Worm (Caenorhabditis elegans) whole organism, L3 larva: ENCODE results near the gene F59B10.6.
"Not testable (repeated sequence)": the region's sequence is repeated elsewhere in the genome, so short reads cannot be mapped to it uniquely, and the experiment has no call there.

Experiments
- R02D3.7 ChIP-seq: fragments of 150-350 bp; optimal IDR thresholded peaks from 2 replicates; lab custom pipeline; 2014; ENCODE audit warnings: missing biosample characterization, missing genetic modification characterization
- ZK546.5 ChIP-seq: sonication (generic microtip); optimal IDR thresholded peaks from 2 replicates; lab custom pipeline; 2017; ENCODE audit warnings: missing biosample characterization, missing genetic modification characterization
- ceh-16 ChIP-seq: sonication (generic microtip); optimal IDR thresholded peaks from 2 replicates; lab custom pipeline; 2017; ENCODE audit warnings: missing biosample characterization, missing genetic modification characterization
- ceh-82 ChIP-seq: fragments of 150-350 bp; optimal IDR thresholded peaks from 2 replicates; lab custom pipeline; 2014; ENCODE audit warnings: missing biosample characterization, missing genetic modification characterization
- ceh-9 ChIP-seq: sonication (generic microtip); optimal IDR thresholded peaks from 2 replicates; lab custom pipeline; 2018; ENCODE audit warnings: missing biosample characterization, missing genetic modification characterization
- egl-5 ChIP-seq: fragments of 150-350 bp; optimal IDR thresholded peaks from 2 replicates; lab custom pipeline; 2017; ENCODE audit warnings: missing biosample characterization, missing genetic modification reagents, missing genetic modification characterization, inconsistent platforms
- elt-1 ChIP-seq: fragments of 150-350 bp; optimal IDR thresholded peaks from 2 replicates; lab custom pipeline; 2014; ENCODE audit warnings: missing biosample characterization, missing genetic modification characterization
- elt-2 ChIP-seq: sonication (generic microtip); optimal IDR thresholded peaks from 2 replicates; lab custom pipeline; 2016; ENCODE audit warnings: missing genetic modification reagents, mild to moderate bottlenecking, missing genetic modification characterization, missing compliant biosample characterization
- elt-3 ChIP-seq, 3 experiments: fragments of 150-350 bp in 1 of 3; sonication (generic microtip) in 2 of 3; optimal IDR thresholded peaks; 2 replicates in 2 of 3; 4 replicates in 1 of 3; lab custom pipeline; 2014 to 2017; ENCODE audit warnings: missing biosample characterization in 3 of 3, missing genetic modification characterization in 3 of 3
- eor-1 ChIP-seq, 2 experiments: fragments of 150-350 bp; optimal IDR thresholded peaks; 2 replicates each; lab custom pipeline; 2014 to 2018; ENCODE audit warnings: missing biosample characterization in 2 of 2, missing genetic modification characterization in 2 of 2
- fkh-10 ChIP-seq: sonication (generic microtip); optimal IDR thresholded peaks from 2 replicates; lab custom pipeline; 2017; ENCODE audit warnings: missing biosample characterization, missing genetic modification reagents, missing genetic modification characterization
- fkh-2 ChIP-seq: fragments of 150-350 bp; optimal IDR thresholded peaks from 2 replicates; lab custom pipeline; 2014; ENCODE audit warnings: missing biosample characterization, missing genetic modification reagents, missing genetic modification characterization
- fos-1 ChIP-seq: fragments of 150-350 bp; optimal IDR thresholded peaks from 2 replicates; lab custom pipeline; 2014; ENCODE audit warnings: missing biosample characterization, missing genetic modification characterization
- jun-1 ChIP-seq: fragments of 150-350 bp; optimal IDR thresholded peaks from 2 replicates; lab custom pipeline; 2014; ENCODE audit warnings: missing biosample characterization, missing genetic modification reagents, missing genetic modification characterization
- lin-15B ChIP-seq: fragments of 150-350 bp; optimal IDR thresholded peaks from 2 replicates; lab custom pipeline; 2014; ENCODE audit warnings: missing biosample characterization, missing genetic modification characterization
- lin-39 ChIP-seq: fragments of 150-350 bp; optimal IDR thresholded peaks from 2 replicates; lab custom pipeline; 2018; ENCODE audit warnings: missing biosample characterization, missing genetic modification reagents, missing genetic modification characterization
- lsy-12 ChIP-seq: sonication (generic microtip); optimal IDR thresholded peaks from 2 replicates; lab custom pipeline; 2016; ENCODE audit warnings: mild to moderate bottlenecking, missing genetic modification characterization, missing compliant biosample characterization
- mdl-1 ChIP-seq: fragments of 150-350 bp; optimal IDR thresholded peaks from 2 replicates; lab custom pipeline; 2014; ENCODE audit warnings: missing biosample characterization, missing genetic modification characterization
- nhr-11 ChIP-seq: fragments of 150-350 bp; optimal IDR thresholded peaks from 2 replicates; lab custom pipeline; 2014; ENCODE audit warnings: missing biosample characterization, missing genetic modification characterization
- nhr-12 ChIP-seq: fragments of 150-350 bp; optimal IDR thresholded peaks from 2 replicates; lab custom pipeline; 2014; ENCODE audit warnings: missing biosample characterization, missing genetic modification characterization
- nhr-237 ChIP-seq: fragments of 150-350 bp; optimal IDR thresholded peaks from 2 replicates; lab custom pipeline; 2014; ENCODE audit warnings: missing biosample characterization, missing genetic modification characterization
- nhr-25 ChIP-seq: sonication (generic microtip); optimal IDR thresholded peaks from 2 replicates; lab custom pipeline; 2017; ENCODE audit warnings: missing biosample characterization, missing genetic modification characterization
- nhr-43 ChIP-seq: sonication (generic microtip); optimal IDR thresholded peaks from 2 replicates; lab custom pipeline; 2016; ENCODE audit warnings: mild to moderate bottlenecking, missing genetic modification characterization, missing compliant biosample characterization; ENCODE audit not compliant: poor library complexity, severe bottlenecking
- nhr-67 ChIP-seq: fragments of 150-350 bp; optimal IDR thresholded peaks from 2 replicates; lab custom pipeline; 2014; ENCODE audit warnings: missing biosample characterization, missing genetic modification characterization
- nhr-76 ChIP-seq: fragments of 150-350 bp; sonication (generic microtip); optimal IDR thresholded peaks from 5 replicates; lab custom pipeline; 2014; ENCODE audit warnings: missing biosample characterization, missing genetic modification characterization
- pqm-1 ChIP-seq: fragments of 150-350 bp; optimal IDR thresholded peaks from 2 replicates; lab custom pipeline; 2017; ENCODE audit warnings: missing biosample characterization, missing genetic modification characterization, inconsistent platforms
- sea-2 ChIP-seq: fragments of 150-350 bp; sonication (generic microtip); optimal IDR thresholded peaks from 4 replicates; lab custom pipeline; 2014; ENCODE audit warnings: missing biosample characterization, missing genetic modification reagents, missing genetic modification characterization
- snpc-4 ChIP-seq: fragments of 150-350 bp; optimal IDR thresholded peaks from 2 replicates; lab custom pipeline; 2014; ENCODE audit warnings: missing biosample characterization, missing genetic modification characterization
- tbx-2 ChIP-seq: sonication (generic microtip); optimal IDR thresholded peaks from 2 replicates; lab custom pipeline; 2016; ENCODE audit warnings: mild to moderate bottlenecking, missing genetic modification characterization, missing compliant biosample characterization
- unc-62 ChIP-seq: fragments of 150-350 bp; sonication (generic microtip); optimal IDR thresholded peaks from 4 replicates; lab custom pipeline; 2014; ENCODE audit warnings: missing biosample characterization, missing genetic modification reagents, missing genetic modification characterization
- zag-1 ChIP-seq: fragments of 150-350 bp; optimal IDR thresholded peaks from 2 replicates; lab custom pipeline; 2014; ENCODE audit warnings: missing biosample characterization, missing genetic modification characterization
- ztf-11 ChIP-seq: fragments of 150-350 bp; optimal IDR thresholded peaks from 2 replicates; lab custom pipeline; 2014; ENCODE audit warnings: missing biosample characterization, missing genetic modification characterization
- ztf-4 ChIP-seq: fragments of 150-350 bp; optimal IDR thresholded peaks from 2 replicates; lab custom pipeline; 2014; ENCODE audit warnings: missing biosample characterization, missing genetic modification characterization

Gene F59B10.6

ce11 chrII:10494467-10494866, 29.8 kb downstream of the F59B10.6 start, which contains the start of gene ZK666.14:
ZK666.14 (plus strand) TSS chrII:10494767.
- TF ChIP-seq elt-1 (no peak), ceh-16 (tag; lab: Kevin White, UChicago) (no peak), ceh-9 (no peak), nhr-43 (no peak), lin-39 (tag; lab: Kevin White, UChicago) (no peak), egl-5 (tag; lab: Kevin White, UChicago) (no peak), nhr-11 (no peak), nhr-67 (tag; lab: Kevin White, UChicago) (no peak), ZK546.5 (tag; lab: Kevin White, UChicago) (no peak), jun-1 (tag; lab: Kevin White, UChicago) (no peak), nhr-25 (tag; lab: Kevin White, UChicago) (no peak), nhr-237 (tag; lab: Kevin White, UChicago) (no peak), nhr-12 (tag; lab: Kevin White, UChicago) (no peak), snpc-4 (tag; lab: Kevin White, UChicago) (no peak), tbx-2 (tag; lab: Kevin White, UChicago) (no peak), ztf-11 (tag; lab: Kevin White, UChicago) (no peak), fkh-10 (GFP tag; lab: Kevin White, UChicago) (no peak)
- TF ChIP-seq, all 47 proteins: peak for 0

ce11 chrII:10493034-10493433, 31.2 kb downstream of the F59B10.6 start, which contains the start of gene ZK666.8:
ZK666.8 (minus strand) TSS chrII:10493134.
- TF ChIP-seq lin-15B (tag; lab: Kevin White, UChicago); elt-3 (tag; optimal IDR thresholded peaks at IDR 0.05; lab: Kevin White, UChicago); zag-1 (tag; lab: Kevin White, UChicago): not testable (repeated sequence)
- TF ChIP-seq, all 47 proteins: peak for 0; not testable (repeated sequence) for 47

ce11 chrII:10490329-10490728, 33.9 kb downstream of the F59B10.6 start, which contains the start of gene clec-61:
clec-61 (minus strand) TSS chrII:10490537.
- TF ChIP-seq unc-62 (GFP tag; lab: Kevin White, UChicago), result no peak
- TF ChIP-seq lsy-12 (tag; lab: Kevin White, UChicago), result no peak
- no peak for TF ChIP-seq ztf-4 (tag; lab: Kevin White, UChicago)
- no peak for TF ChIP-seq elt-2 (tag; lab: Kevin White, UChicago)
- no peak for TF ChIP-seq ceh-82 (tag; lab: Kevin White, UChicago)
- no peak for TF ChIP-seq ceh-9
- TF ChIP-seq jun-1 (tag; lab: Kevin White, UChicago), result no peak
- no peak for TF ChIP-seq eor-1 (tag; optimal IDR thresholded peaks at IDR 0.05; lab: Kevin White, UChicago)
- TF ChIP-seq lin-39 (tag; lab: Kevin White, UChicago), result no peak

- TF ChIP-seq fkh-2 (tag; lab: Kevin White, UChicago), result no peak
- TF ChIP-seq sea-2, result no peak
- TF ChIP-seq, all 47 proteins: peak for 0
Measured at ce11 chrII:10486738-10487137, 37.5 kb downstream of the F59B10.6 start, which contains the start of gene ZK666.15. ZK666.15 (plus strand) TSS chrII:10487038.

- TF ChIP-seq elt-2 (tag; lab: Kevin White, UChicago) (peak; percentile 84), pqm-1 (tag; lab: Kevin White, UChicago) (peak; percentile 87), nhr-25 (tag; lab: Kevin White, UChicago) (no peak), jun-1 (tag; lab: Kevin White, UChicago) (peak; percentile 70), egl-5 (tag; lab: Kevin White, UChicago) (no peak), R02D3.7 (tag; lab: Kevin White, UChicago) (no peak)
Measured at ce11 chrII:10485640-10486039, 38.6 kb downstream of the F59B10.6 start.

ce11 chrII:10483860-10484259, 40.4 kb downstream of the F59B10.6 start:
- TF ChIP-seq ceh-82 (tag; lab: Kevin White, UChicago) (no peak), nhr-76 (tag; lab: Kevin White, UChicago) (no peak), ztf-4 (tag; lab: Kevin White, UChicago) (no peak), ceh-9 (no peak), nhr-25 (tag; lab: Kevin White, UChicago) (no peak), fkh-2 (tag; lab: Kevin White, UChicago) (no peak), fos-1 (tag; lab: Kevin White, UChicago) (no peak), sea-2 (no peak), mdl-1 (tag; lab: Kevin White, UChicago) (no peak), lin-39 (tag; lab: Kevin White, UChicago) (no peak)
